Worm (Caenorhabditis elegans): ENCODE measurements around the gene K03H6.5.
A peak's percentile ranks its signal among the peaks of the same experiment; 100 is the strongest.

- TF ChIP-seq pqm-1 (tag; optimal IDR thresholded peaks at IDR 0.05) (no peak), ceh-18 (tag; optimal IDR thresholded peaks at IDR 0.05) (no peak), dmd-4 (tag; optimal IDR thresholded peaks at IDR 0.05; ENCODE audit: borderline replicate concordance) (no peak), nfya-1 (tag; optimal IDR thresholded peaks at IDR 0.05) (peak; percentile 19), unc-86 (tag; optimal IDR thresholded peaks at IDR 0.05) (no peak), ceh-2 (tag; optimal IDR thresholded peaks at IDR 0.05) (no peak), fkh-10 (GFP tag; optimal IDR thresholded peaks at IDR 0.05) (no peak), C08G9.2 (tag; optimal IDR thresholded peaks at IDR 0.05) (no peak), ceh-19 (GFP tag; optimal IDR thresholded peaks at IDR 0.05) (no peak), ama-1 (optimal IDR thresholded peaks at IDR 0.05) (no peak), dve-1 (tag; optimal IDR thresholded peaks at IDR 0.05) (no peak)
Measured at ce11 chrIV:1496017-1496678, 40.1 kb downstream of the K03H6.5 start, which contains the start of gene npp-20.
